Fruit fly (Drosophila melanogaster): ENCODE measurements around the gene elm.

elm gene

DNA sequence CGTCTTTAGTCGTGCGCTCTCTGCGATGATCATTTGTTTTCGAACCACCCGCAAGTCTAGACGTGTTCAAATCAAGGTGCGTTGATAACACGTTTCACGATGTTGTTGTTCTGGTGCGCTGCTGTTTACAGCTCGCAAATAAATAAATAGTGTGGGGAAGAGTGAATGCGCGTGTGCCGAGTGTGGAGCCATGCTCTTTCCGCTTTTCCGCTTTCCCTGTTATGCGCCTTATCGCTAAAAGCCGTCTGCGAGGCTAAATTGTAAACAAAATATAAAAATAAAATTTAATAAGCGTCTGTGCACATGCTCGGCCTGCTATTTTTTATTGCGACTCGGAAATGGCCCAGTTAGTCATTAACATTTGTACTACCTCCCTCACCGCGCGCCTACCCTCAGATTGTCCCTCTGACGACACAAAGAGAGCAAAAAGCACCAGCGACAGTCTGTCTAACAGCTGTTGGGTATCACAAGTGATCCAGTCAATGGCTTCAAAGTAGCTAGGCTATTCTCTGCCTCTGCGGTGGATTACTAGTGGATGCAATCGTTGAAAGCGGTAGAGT lies 18.1 kb upstream of the elm start (continued):
- TF ChIP-seq HHEX (GFP tag; optimal IDR thresholded peaks at IDR 0.05) (peak; percentile 89), Hand (GFP tag; optimal IDR thresholded peaks at IDR 0.05) (peak; percentile 76), CG3838 (GFP tag; optimal IDR thresholded peaks at IDR 0.05) (peak; percentile 27), CG14014 (GFP tag; IDR thresholded peaks at IDR 0.05) (peak; percentile 61; the same call in 1 of the 2 replicates), lov (optimal IDR thresholded peaks at IDR 0.05) (no peak), lov (GFP tag; IDR thresholded peaks at IDR 0.05) (peak; percentile 77; the same call in 2 of the 3 replicates), MTF-1 (GFP tag; optimal IDR thresholded peaks at IDR 0.05; ENCODE audit: borderline replicate concordance) (peak; percentile 95), sug (tag; optimal IDR thresholded peaks at IDR 0.05) (peak; percentile 98), wek (GFP tag; optimal IDR thresholded peaks at IDR 0.05) (peak; percentile 96), CG5953 (GFP tag; IDR thresholded peaks at IDR 0.05) (no peak), CG3847 (GFP tag; IDR thresholded peaks at IDR 0.05) (0 out of 2 replicates have a peak, but pooled peaks have one; percentile 17), wor (GFP tag; IDR thresholded peaks at IDR 0.05) (no peak), CG16813 (GFP tag; IDR thresholded peaks at IDR 0.05; ENCODE audit: partially characterized antibody) (no peak), Doc3 (GFP tag; IDR thresholded peaks at IDR 0.05; ENCODE audit: partially characterized antibody) (no peak), B-H1 (GFP tag; IDR thresholded peaks at IDR 0.05) (peak; percentile 26; the same call in 1 of the 3 replicates), dati (GFP tag; IDR thresholded peaks at IDR 0.05) (no peak), CG4328 (GFP tag; optimal IDR thresholded peaks at IDR 0.05) (peak; percentile 90), CG9215 (GFP tag; IDR thresholded peaks at IDR 0.05) (no peak), Pdp1 (GFP tag; optimal IDR thresholded peaks at IDR 0.05) (peak; percentile 30 to 83), zf30C (GFP tag; optimal IDR thresholded peaks at IDR 0.05) (peak; percentile 37), CG10209 (GFP tag; optimal IDR thresholded peaks at IDR 0.05) (peak; percentile 78), cg (GFP tag; optimal IDR thresholded peaks at IDR 0.05) (peak; percentile 23), CG11093 (GFP tag; IDR thresholded peaks at IDR 0.05) (peak; percentile 36; the same call in 1 of the 3 replicates), gem (tag; optimal IDR thresholded peaks at IDR 0.05) (peak; percentile 73), trh (GFP tag; optimal IDR thresholded peaks at IDR 0.05) (peak; percentile 50), CG1602 (GFP tag; optimal IDR thresholded peaks at IDR 0.05) (peak; percentile 27), CG13624 (GFP tag; optimal IDR thresholded peaks at IDR 0.05) (peak; percentile 71), lab (GFP tag; optimal IDR thresholded peaks at IDR 0.05) (peak; percentile 94), CG11723 (GFP tag; optimal IDR thresholded peaks at IDR 0.05) (peak; percentile 87), Sry-δ (GFP tag; optimal IDR thresholded peaks at IDR 0.05) (peak; percentile 7), sr (GFP tag; IDR thresholded peaks at IDR 0.05) (peak; percentile 45; the same call in 1 of the 3 replicates), CG17328 (GFP tag; IDR thresholded peaks at IDR 0.05) (peak; percentile 57), p53 (GFP tag; optimal IDR thresholded peaks at IDR 0.05) (peak; percentile 99), CG32767 (GFP tag; IDR thresholded peaks at IDR 0.05) (peak; percentile 48; the same call in 1 of the 2 replicates), E2f2 (GFP tag; IDR thresholded peaks at IDR 0.05) (peak; percentile 54; the same call in 1 of the 2 replicates), H15 (GFP tag; IDR thresholded peaks at IDR 0.05) (0 out of 3 replicates have a peak, but pooled peaks have one; percentile 8), Oli (tag; optimal IDR thresholded peaks at IDR 0.05) (peak; percentile 20), C15 (GFP tag; IDR thresholded peaks at IDR 0.05) (no peak), chinmo (GFP tag; IDR thresholded peaks at IDR 0.05; ENCODE audit: partially characterized antibody) (peak; percentile 96), CG7987 (GFP tag; optimal IDR thresholded peaks at IDR 0.05) (peak; percentile 97), CG4360 (GFP tag; IDR thresholded peaks at IDR 0.05) (peak; percentile 90), CG7745 (tag; optimal IDR thresholded peaks at IDR 0.05) (peak; percentile 85), CG1832 (GFP tag; optimal IDR thresholded peaks at IDR 0.05) (no peak), CG7928 (GFP tag; optimal IDR thresholded peaks at IDR 0.05) (peak; percentile 25), Antp (GFP tag; optimal IDR thresholded peaks at IDR 0.05) (peak; percentile 41), yki (optimal IDR thresholded peaks at IDR 0.05) (no peak), shn (GFP tag; optimal IDR thresholded peaks at IDR 0.05) (peak; percentile 6), kay (GFP tag; optimal IDR thresholded peaks at IDR 0.05) (peak; percentile 52), gfzf (GFP tag; optimal IDR thresholded peaks at IDR 0.05) (no peak), Hr3 (GFP tag; optimal IDR thresholded peaks at IDR 0.05) (peak; percentile 11)

All from whole organism, embryonic.